Worm (Caenorhabditis elegans): Measurements from ENCODE around the gene D1054.9.

DNA sequence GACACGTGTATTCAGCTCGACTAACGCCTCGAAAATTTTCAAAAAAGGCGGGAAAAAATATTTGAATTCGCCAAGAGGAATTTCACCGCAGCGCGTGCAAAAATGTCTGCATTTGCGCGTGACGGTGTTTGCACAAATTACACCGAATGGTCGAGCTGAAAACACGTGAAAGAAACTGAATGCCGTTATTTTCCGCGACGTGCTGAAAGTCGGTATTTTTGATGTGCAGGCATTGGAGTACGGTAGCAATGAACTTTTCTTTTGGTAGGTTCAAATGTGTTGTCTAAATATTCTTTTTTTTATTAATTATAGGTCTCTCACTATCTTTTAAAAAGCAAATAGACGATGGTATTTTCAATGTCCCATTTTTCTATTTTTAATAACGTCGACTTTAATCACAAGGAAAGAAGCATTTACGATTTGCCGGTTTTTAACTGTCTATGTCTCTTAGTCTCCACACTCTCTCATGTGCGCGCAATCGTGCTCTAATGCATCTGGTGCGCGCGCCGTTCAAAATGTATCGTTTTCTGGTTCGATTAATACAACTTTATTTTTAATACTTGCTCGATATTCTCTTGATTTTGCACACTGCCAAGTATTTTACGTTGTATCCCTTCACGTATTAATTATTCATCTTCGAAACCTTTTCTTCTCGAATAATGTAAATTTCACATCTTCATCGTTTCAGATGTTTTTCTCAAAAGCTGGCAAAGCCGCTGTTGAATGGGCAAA is 22.7 kb upstream of the D1054.9 start, which contains the start of the genes C29A12.1 and lig-1:
- TF ChIP-seq Y48G9A.11 (GFP tag; IDR thresholded peaks at IDR 0.05) (peak; percentile 44; the same call in 1 of the 2 replicates), lin-13 (GFP tag; optimal IDR thresholded peaks at IDR 0.05) (no peak), nhr-6 (tag; optimal IDR thresholded peaks at IDR 0.05) (peak; percentile 63), F37D6.2 (tag; optimal IDR thresholded peaks at IDR 0.05) (no peak), zip-11 (GFP tag; IDR thresholded peaks at IDR 0.05) (no peak), unc-62 (GFP tag; optimal IDR thresholded peaks at IDR 0.05 in 1 of 2) (no peak), unc-62 (tag; optimal IDR thresholded peaks at IDR 0.05) (no peak), nhr-11 (tag; optimal IDR thresholded peaks at IDR 0.05) (no peak), ceh-28 (tag; optimal IDR thresholded peaks at IDR 0.05) (no peak)
